Worm (Caenorhabditis elegans) whole organism, young adult: ENCODE measurements around the gene msp-63.

Source experiments
- B0019.2 ChIP-seq: fragments of 200-800 bp; sonication (Bioruptor generic); conservative IDR thresholded peaks from 2 replicates; pipeline ENCODE4 v1.3.6; 2022; ENCODE audit warnings: missing genetic modification reagents, missing genetic modification characterization, missing compliant biosample characterization
- F33H1.4 ChIP-seq: fragments of 200-800 bp; sonication (Bioruptor generic); IDR thresholded peaks from 2 replicates; pipeline ENCODE4 v1.3.6; 2022; ENCODE audit warnings: missing genetic modification reagents, missing genetic modification characterization, missing compliant biosample characterization
- F49E8.2 ChIP-seq: sonication (generic microtip); optimal IDR thresholded peaks from 3 replicates; lab custom pipeline; 2017; ENCODE audit warnings: missing genetic modification characterization, mild to moderate bottlenecking, missing compliant biosample characterization, antibody characterized with exemption, moderate library complexity; ENCODE audit not compliant: insufficient read depth
- akir-1 ChIP-seq: fragments of 200-800 bp; sonication (Bioruptor generic); optimal IDR thresholded peaks from 2 replicates; lab custom pipeline; 2018; ENCODE audit warnings: mild to moderate bottlenecking, missing genetic modification characterization, moderate library complexity, missing compliant biosample characterization
- dpl-1 ChIP-seq: fragments of 150-350 bp; optimal IDR thresholded peaks from 2 replicates; lab custom pipeline; 2014; ENCODE audit warnings: missing biosample characterization, missing genetic modification reagents, missing genetic modification characterization
- unc-62 ChIP-seq: fragments of 150-350 bp; optimal IDR thresholded peaks from 2 replicates; lab custom pipeline; 2014; ENCODE audit warnings: missing biosample characterization, missing genetic modification reagents, missing genetic modification characterization
- ztf-18 ChIP-seq: sonication (generic microtip); optimal IDR thresholded peaks from 2 replicates; lab custom pipeline; 2016; ENCODE audit warnings: missing genotype, mild to moderate bottlenecking, missing genetic modification characterization, missing compliant biosample characterization

ce11 chrII:5799553-5799952 is 2.3 kb upstream of the msp-63 start, which contains the start of gene K05F1.8:
- no peak for TF ChIP-seq F49E8.2 (tag; lab: Kevin White, UChicago)
- no peak for TF ChIP-seq unc-62
- TF ChIP-seq akir-1 (GFP tag; lab: Kevin White, UChicago): no peak
- TF ChIP-seq dpl-1 (GFP tag; lab: Kevin White, UChicago): no peak
- no peak for TF ChIP-seq B0019.2
- TF ChIP-seq ztf-18: no peak
- TF ChIP-seq F33H1.4 (GFP tag; lab: Robert Waterston, UW): no peak
